Fruit fly (Drosophila melanogaster): ENCODE measurements around the gene Rga.

dm6 chr3R:5649903-5650302 lies 37.0 kb upstream of the Rga start:
- TF ChIP-seq ttk (GFP tag; IDR thresholded peaks at IDR 0.05) = 0 out of 2 replicates have a peak, but pooled peaks have one; percentile 17
- no peak for TF ChIP-seq sc (optimal IDR thresholded peaks at IDR 0.05)
- TF ChIP-seq sc (GFP tag; optimal IDR thresholded peaks at IDR 0.05) = no peak
- no peak for TF ChIP-seq Opbp (GFP tag; IDR thresholded peaks at IDR 0.05; ENCODE audit: partially characterized antibody)
- TF ChIP-seq CG33213 (GFP tag; optimal IDR thresholded peaks at IDR 0.05) = no peak
- no peak for TF ChIP-seq zen2 (GFP tag; IDR thresholded peaks at IDR 0.05; ENCODE audit: partially characterized antibody)
- TF ChIP-seq salm (tag; optimal IDR thresholded peaks at IDR 0.05) = no peak
- no peak for TF ChIP-seq crp (GFP tag; optimal IDR thresholded peaks at IDR 0.05)
- TF ChIP-seq jumu (GFP tag; optimal IDR thresholded peaks at IDR 0.05) = no peak
- no peak for TF ChIP-seq az2 (GFP tag; optimal IDR thresholded peaks at IDR 0.05)
- TF ChIP-seq CG11093 (GFP tag; IDR thresholded peaks at IDR 0.05) = no peak

All from whole organism, embryonic.